Worm (Caenorhabditis elegans): ENCODE results near the gene clec-88.

The clec-88 gene

DNA sequence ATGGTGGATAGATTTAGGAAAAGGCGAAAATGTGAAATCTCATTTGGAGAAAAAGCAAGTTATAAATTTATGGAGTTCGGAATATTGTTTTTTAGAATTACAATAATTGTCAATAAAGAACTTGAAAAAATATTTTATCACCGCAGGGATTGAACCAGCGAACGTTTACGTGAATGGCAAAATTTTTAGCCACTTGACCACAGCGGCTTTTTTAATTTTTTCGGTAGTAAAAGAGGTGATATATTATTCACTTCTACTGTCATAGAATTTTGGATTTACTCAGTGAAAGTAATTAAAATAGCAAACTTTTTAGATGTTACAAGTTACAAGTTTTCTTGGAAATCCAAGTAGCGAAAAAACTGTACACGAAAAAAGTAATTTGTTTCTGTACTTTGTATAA, 7.3 kb upstream of the clec-88 start:
- TF ChIP-seq aly-2 (tag; optimal IDR thresholded peaks at IDR 0.05), result no peak
- TF ChIP-seq ceh-16 (tag; optimal IDR thresholded peaks at IDR 0.05), result no peak
- no peak for TF ChIP-seq lsy-12 (tag; optimal IDR thresholded peaks at IDR 0.05)
- no peak for TF ChIP-seq fkh-10 (GFP tag; optimal IDR thresholded peaks at IDR 0.05)
- no peak for TF ChIP-seq nhr-43 (tag; optimal IDR thresholded peaks at IDR 0.05; ENCODE audit: poor library complexity, severe bottlenecking)
- no peak for TF ChIP-seq nhr-23 (tag; optimal IDR thresholded peaks at IDR 0.05)
- no peak for TF ChIP-seq nhr-25 (tag; optimal IDR thresholded peaks at IDR 0.05)
- no peak for TF ChIP-seq unc-62 (GFP tag; optimal IDR thresholded peaks at IDR 0.05)
- no peak for TF ChIP-seq elt-2 (tag; optimal IDR thresholded peaks at IDR 0.05)
- no peak for TF ChIP-seq nhr-67 (tag; optimal IDR thresholded peaks at IDR 0.05)
- TF ChIP-seq snpc-4 (tag; optimal IDR thresholded peaks at IDR 0.05), result no peak
- no peak for TF ChIP-seq jun-1 (tag; optimal IDR thresholded peaks at IDR 0.05)
- no peak for TF ChIP-seq sea-2 (GFP tag; optimal IDR thresholded peaks at IDR 0.05)
- no peak for TF ChIP-seq nhr-28 (tag; optimal IDR thresholded peaks at IDR 0.05)
- no peak for TF ChIP-seq ztf-11 (tag; optimal IDR thresholded peaks at IDR 0.05)
- no peak for TF ChIP-seq nhr-11 (tag; optimal IDR thresholded peaks at IDR 0.05)

DNA sequence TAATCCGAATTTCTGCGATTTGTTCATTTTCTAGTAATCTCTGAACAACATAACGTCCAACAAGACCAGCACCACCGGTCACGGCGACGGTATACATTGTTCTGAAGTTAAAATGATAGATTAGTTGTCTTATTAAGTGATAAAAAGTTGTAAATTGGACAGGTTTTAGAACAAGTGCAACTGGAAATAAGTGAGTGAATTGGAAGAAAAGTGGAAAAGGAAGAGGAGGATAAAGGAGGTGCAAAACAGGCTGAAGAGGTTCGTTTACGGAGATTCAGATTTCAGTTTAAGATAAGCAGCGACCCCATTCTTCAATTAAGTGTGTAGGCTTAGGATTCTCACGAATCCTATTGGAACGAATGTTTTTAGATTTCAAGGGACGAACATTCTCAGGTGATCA, 6.6 kb upstream of the clec-88 start, which contains the start of gene C32D5.12:
TSS of gene C32D5.12 (minus strand) at position 101 of the 400 bp plus-strand sequence.
- no peak for TF ChIP-seq nhr-67 (tag; optimal IDR thresholded peaks at IDR 0.05)
- TF ChIP-seq zag-1 (tag; optimal IDR thresholded peaks at IDR 0.05), result no peak
- TF ChIP-seq eor-1 (tag; optimal IDR thresholded peaks at IDR 0.05), result no peak
- TF ChIP-seq elt-1 (tag; optimal IDR thresholded peaks at IDR 0.05), result no peak
- no peak for TF ChIP-seq ztf-4 (tag; optimal IDR thresholded peaks at IDR 0.05)
- no peak for TF ChIP-seq R02D3.7 (tag; optimal IDR thresholded peaks at IDR 0.05)
- no peak for TF ChIP-seq unc-39 (tag; optimal IDR thresholded peaks at IDR 0.05)
- no peak for TF ChIP-seq nhr-237 (tag; optimal IDR thresholded peaks at IDR 0.05)
- no peak for TF ChIP-seq nhr-28 (tag; optimal IDR thresholded peaks at IDR 0.05)
- no peak for TF ChIP-seq nhr-23 (tag; optimal IDR thresholded peaks at IDR 0.05)
- TF ChIP-seq nhr-43 (tag; optimal IDR thresholded peaks at IDR 0.05; ENCODE audit: poor library complexity, severe bottlenecking), result no peak
- no peak for TF ChIP-seq fos-1 (tag; optimal IDR thresholded peaks at IDR 0.05)

DNA sequence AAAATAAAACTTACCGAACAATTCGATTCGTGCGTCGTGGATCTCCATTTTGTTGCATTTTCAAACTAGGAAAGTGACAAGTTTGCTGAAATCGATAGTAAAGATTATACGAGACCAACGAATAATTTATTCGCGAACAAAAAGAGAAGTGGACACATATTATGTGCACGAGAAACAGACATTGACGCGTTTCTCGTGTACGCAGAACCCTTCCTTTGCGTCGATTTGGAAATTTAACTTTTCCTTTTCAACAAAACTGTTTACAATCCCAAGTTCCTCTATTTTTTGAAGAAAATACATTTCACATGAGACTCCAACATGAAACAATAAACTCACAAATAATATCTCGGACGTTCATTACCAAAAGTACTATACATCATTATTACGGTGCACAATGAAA, 4.7 kb upstream of the clec-88 start, which contains the start of gene K10B2.4:
TSS of gene K10B2.4 (minus strand) at position 138 of the 400 bp plus-strand sequence.
- TF ChIP-seq snpc-4 (tag; optimal IDR thresholded peaks at IDR 0.05) (peak; percentile 78), ceh-28 (tag; optimal IDR thresholded peaks at IDR 0.05) (peak; percentile 21), pha-4 (tag; optimal IDR thresholded peaks at IDR 0.05) (peak; percentile 85), hmg-11 (tag; optimal IDR thresholded peaks at IDR 0.05) (peak; percentile 56), lsy-12 (tag; optimal IDR thresholded peaks at IDR 0.05) (peak; percentile 43), nhr-25 (tag; optimal IDR thresholded peaks at IDR 0.05) (peak; percentile 67), pqm-1 (tag; optimal IDR thresholded peaks at IDR 0.05) (no peak), zag-1 (tag; optimal IDR thresholded peaks at IDR 0.05) (no peak), lin-15B (tag; optimal IDR thresholded peaks at IDR 0.05) (peak; percentile 76), nhr-11 (tag; optimal IDR thresholded peaks at IDR 0.05) (no peak), nfya-1 (tag; optimal IDR thresholded peaks at IDR 0.05; ENCODE audit: insufficient read depth) (peak; percentile 73), ama-1 (optimal IDR thresholded peaks at IDR 0.05) (peak; percentile 13), skn-1 (tag; optimal IDR thresholded peaks at IDR 0.05) (no peak), lin-39 (tag; optimal IDR thresholded peaks at IDR 0.05) (peak; percentile 45), nhr-28 (tag; optimal IDR thresholded peaks at IDR 0.05) (no peak), nhr-23 (tag; optimal IDR thresholded peaks at IDR 0.05) (peak; percentile 71), elt-2 (tag; optimal IDR thresholded peaks at IDR 0.05) (peak; percentile 40)

- TF ChIP-seq elt-1 (tag; optimal IDR thresholded peaks at IDR 0.05) (no peak), mdl-1 (tag; optimal IDR thresholded peaks at IDR 0.05) (no peak), nhr-25 (tag; optimal IDR thresholded peaks at IDR 0.05) (no peak), eor-1 (tag; optimal IDR thresholded peaks at IDR 0.05) (no peak), nhr-23 (tag; optimal IDR thresholded peaks at IDR 0.05) (no peak), tbx-2 (tag; optimal IDR thresholded peaks at IDR 0.05) (no peak), daf-12 (tag; optimal IDR thresholded peaks at IDR 0.05) (no peak), pqm-1 (tag; optimal IDR thresholded peaks at IDR 0.05) (no peak), skn-1 (tag; optimal IDR thresholded peaks at IDR 0.05) (no peak), fos-1 (tag; optimal IDR thresholded peaks at IDR 0.05) (no peak), jun-1 (tag; optimal IDR thresholded peaks at IDR 0.05) (no peak), ceh-9 (tag; optimal IDR thresholded peaks at IDR 0.05) (no peak), nhr-12 (tag; optimal IDR thresholded peaks at IDR 0.05) (no peak), hmg-11 (tag; optimal IDR thresholded peaks at IDR 0.05) (no peak), nhr-43 (tag; optimal IDR thresholded peaks at IDR 0.05; ENCODE audit: poor library complexity, severe bottlenecking) (no peak), sea-2 (GFP tag; optimal IDR thresholded peaks at IDR 0.05) (no peak), nhr-28 (tag; optimal IDR thresholded peaks at IDR 0.05) (no peak), mml-1 (tag; optimal IDR thresholded peaks at IDR 0.05) (no peak), lsy-12 (tag; optimal IDR thresholded peaks at IDR 0.05) (no peak)
Observed at ce11 chrII:6366696-6367095, 1.2 kb downstream of the clec-88 start, which contains the start of gene ctsa-4.1. Gene ctsa-4.1, plus strand, starts transcription at chrII:6366996.
